Fruit fly (Drosophila melanogaster) whole organism, embryonic: ENCODE results near the gene Syx13.

Experiments used
- BEAF-32 ChIP-seq: fragments of 200-800 bp; sonication (Bioruptor generic); optimal IDR thresholded peaks from 3 replicates; lab custom pipeline; 2017; ENCODE audit warnings: missing biosample characterization, missing genetic modification characterization, mild to moderate bottlenecking, moderate library complexity, missing genetic modification reagents
- CG10147 ChIP-seq: fragments of 200-800 bp; sonication (Bioruptor generic); optimal IDR thresholded peaks from 2 replicates; lab custom pipeline; 2019; ENCODE audit warnings: missing biosample characterization, mild to moderate bottlenecking, missing genetic modification characterization, moderate library complexity
- CG10267 ChIP-seq: fragments of 200-800 bp; sonication (Bioruptor generic); optimal IDR thresholded peaks from 2 replicates; lab custom pipeline; 2018; ENCODE audit warnings: missing biosample characterization, mild to moderate bottlenecking, missing genetic modification characterization, moderate library complexity
- CG10979 ChIP-seq: fragments of 200-800 bp; sonication (Bioruptor generic); optimal IDR thresholded peaks from 2 replicates; lab custom pipeline; 2018; ENCODE audit warnings: missing biosample characterization, mild to moderate bottlenecking, missing genetic modification characterization, moderate library complexity
- CG13775 ChIP-seq: fragments of 200-800 bp; sonication (Bioruptor generic); optimal IDR thresholded peaks from 3 replicates; lab custom pipeline; 2017; ENCODE audit warnings: missing biosample characterization, mild to moderate bottlenecking, missing genetic modification characterization
- CG14050 ChIP-seq: fragments of 200-800 bp; sonication (Bioruptor generic); IDR thresholded peaks from 3 replicates; pipeline ENCODE4 v1.3.6; 2022; ENCODE audit warnings: missing biosample characterization, missing genetic modification characterization
- CG14441 ChIP-seq: fragments of 200-800 bp; sonication (Bioruptor generic); IDR thresholded peaks from 2 replicates; pipeline ENCODE4 v1.3.6; 2022; ENCODE audit warnings: missing biosample characterization, missing genetic modification characterization
- CG15269 ChIP-seq: fragments of 200-800 bp; sonication (Bioruptor generic); optimal IDR thresholded peaks from 2 replicates; lab custom pipeline; 2018; ENCODE audit warnings: missing biosample characterization, mild to moderate bottlenecking, missing genetic modification characterization, moderate library complexity
- CG15479 ChIP-seq: fragments of 200-800 bp; sonication (Bioruptor generic); optimal IDR thresholded peaks from 3 replicates; lab custom pipeline; 2019; ENCODE audit warnings: missing biosample characterization, mild to moderate bottlenecking, missing genetic modification characterization, moderate library complexity
- CG17186 ChIP-seq: fragments of 200-800 bp; sonication (Bioruptor generic); optimal IDR thresholded peaks from 3 replicates; lab custom pipeline; 2017; ENCODE audit warnings: missing biosample characterization, missing genetic modification reagents, missing genetic modification characterization
- CG17829 ChIP-seq: fragments of 200-800 bp; optimal IDR thresholded peaks from 2 replicates; lab custom pipeline; 2019; ENCODE audit warnings: missing biosample characterization, mild to moderate bottlenecking, missing genetic modification characterization, moderate library complexity
- CG18262 ChIP-seq: fragments of 200-800 bp; optimal IDR thresholded peaks from 3 replicates; lab custom pipeline; 2019; ENCODE audit warnings: missing biosample characterization, mild to moderate bottlenecking, missing genetic modification characterization, moderate library complexity
- CG30020 ChIP-seq: fragments of 200-800 bp; optimal IDR thresholded peaks from 2 replicates; lab custom pipeline; 2019; ENCODE audit warnings: missing biosample characterization, mild to moderate bottlenecking, missing genetic modification characterization, moderate library complexity
- CG31441 ChIP-seq: fragments of 200-800 bp; sonication (Bioruptor generic); IDR thresholded peaks from 2 replicates; pipeline ENCODE4 v1.3.6; 2022; ENCODE audit warnings: missing biosample characterization, missing genetic modification characterization
- CG34376 ChIP-seq: fragments of 200-800 bp; sonication (Bioruptor generic); optimal IDR thresholded peaks from 2 replicates; lab custom pipeline; 2018; ENCODE audit warnings: missing biosample characterization, mild to moderate bottlenecking, missing genetic modification characterization
- CG5953 ChIP-seq: fragments of 200-800 bp; sonication (Bioruptor generic); IDR thresholded peaks from 2 replicates; pipeline ENCODE4 v1.3.6; 2022; ENCODE audit warnings: missing biosample characterization, missing genetic modification characterization
- CG6272 ChIP-seq: fragments of 200-800 bp; sonication (Bioruptor generic); IDR thresholded peaks from 2 replicates; pipeline ENCODE4 v1.3.6; 2022; ENCODE audit warnings: missing biosample characterization, missing genetic modification characterization
- CG7987 ChIP-seq: fragments of 200-800 bp; sonication (Bioruptor generic); optimal IDR thresholded peaks from 2 replicates; lab custom pipeline; 2018; ENCODE audit warnings: missing biosample characterization, mild to moderate bottlenecking, missing genetic modification characterization, moderate library complexity
- CG8478 ChIP-seq: fragments of >200 bp; optimal IDR thresholded peaks from 2 replicates; lab custom pipeline; 2018
- CoRest ChIP-seq: fragments of 200-800 bp; sonication (Bioruptor generic); optimal IDR thresholded peaks from 3 replicates; lab custom pipeline; 2018; ENCODE audit warnings: missing biosample characterization, mild to moderate bottlenecking, missing genetic modification characterization, moderate library complexity
- Dek ChIP-seq: fragments of 200-800 bp; sonication (Bioruptor generic); optimal IDR thresholded peaks from 3 replicates; lab custom pipeline; 2019; ENCODE audit warnings: missing biosample characterization, mild to moderate bottlenecking, missing genetic modification characterization, moderate library complexity
- Dref ChIP-seq: fragments of 200-800 bp; sonication (Bioruptor generic); IDR thresholded peaks from 2 replicates; pipeline ENCODE4 v1.3.6; 2022; ENCODE audit warnings: missing biosample characterization, missing genetic modification characterization
- E2f1 ChIP-seq: fragments of 200-800 bp; sonication (Bioruptor generic); IDR thresholded peaks from 2 replicates; pipeline ENCODE4 v1.3.6; 2022; ENCODE audit warnings: missing biosample characterization, missing genetic modification characterization
- Eip74EF ChIP-seq, 2 experiments: fragments of 200-800 bp in 1 of 2; fragments of >200 bp in 1 of 2; sonication (Bioruptor generic) in 1 of 2; optimal IDR thresholded peaks; 2 replicates each; lab custom pipeline; 2017 to 2019; ENCODE audit warnings: missing biosample characterization in 2 of 2, missing genetic modification characterization in 2 of 2, mild to moderate bottlenecking in 1 of 2, moderate library complexity in 1 of 2
- Meics ChIP-seq: fragments of 200-800 bp; sonication (Bioruptor generic); optimal IDR thresholded peaks from 2 replicates; lab custom pipeline; 2017; ENCODE audit warnings: missing biosample characterization, mild to moderate bottlenecking, missing genetic modification characterization
- NfI ChIP-seq: fragments of 200-800 bp; sonication (Bioruptor generic); optimal IDR thresholded peaks from 3 replicates; lab custom pipeline; 2018; ENCODE audit warnings: missing biosample characterization, mild to moderate bottlenecking, missing genetic modification characterization, moderate library complexity
- Opbp ChIP-seq: fragments of 200-800 bp; sonication (Bioruptor generic); IDR thresholded peaks from 3 replicates; pipeline ENCODE4 v1.3.6; 2022; ENCODE audit warnings: missing biosample characterization, missing genetic modification characterization; ENCODE audit not compliant: partially characterized antibody
- Rfx ChIP-seq: fragments of 200-800 bp; sonication (Bioruptor generic); IDR thresholded peaks from 2 replicates; pipeline ENCODE4 v1.3.6; 2022; ENCODE audit warnings: missing biosample characterization, missing genetic modification characterization
- Six4 ChIP-seq: fragments of 200-800 bp; sonication (Bioruptor generic); optimal IDR thresholded peaks from 2 replicates; lab custom pipeline; 2016; ENCODE audit warnings: missing biosample characterization, missing genetic modification characterization
- Sox102F ChIP-seq: fragments of 200-800 bp; sonication (Bioruptor generic); optimal IDR thresholded peaks from 2 replicates; lab custom pipeline; 2018; ENCODE audit warnings: missing biosample characterization, mild to moderate bottlenecking, missing genetic modification characterization, moderate library complexity
- amos ChIP-seq: fragments of 200-800 bp; sonication (Bioruptor generic); IDR thresholded peaks from 2 replicates; pipeline ENCODE4 v1.3.6; 2022; ENCODE audit warnings: missing biosample characterization, missing genetic modification characterization; ENCODE audit not compliant: partially characterized antibody
- ash1 ChIP-seq: fragments of 200-800 bp; sonication (Bioruptor generic); optimal IDR thresholded peaks from 2 replicates; lab custom pipeline; 2018; ENCODE audit warnings: missing biosample characterization, mild to moderate bottlenecking, missing genetic modification characterization
- chinmo ChIP-seq: fragments of 200-800 bp; sonication (Bioruptor generic); IDR thresholded peaks from 4 replicates; pipeline ENCODE4 v1.3.6; 2022; ENCODE audit warnings: missing biosample characterization, missing genetic modification characterization; ENCODE audit not compliant: partially characterized antibody
- chm ChIP-seq: fragments of 200-800 bp; sonication (Bioruptor generic); IDR thresholded peaks from 2 replicates; pipeline ENCODE4 v1.3.6; 2022; ENCODE audit warnings: missing biosample characterization, missing genetic modification characterization
- croc ChIP-seq: fragments of 200-800 bp; sonication (Bioruptor generic); conservative IDR thresholded peaks from 3 replicates; pipeline ENCODE4 v1.3.6; 2022; ENCODE audit warnings: missing biosample characterization, missing genetic modification characterization
- da ChIP-seq: fragments of 200-800 bp; sonication (Bioruptor generic); optimal IDR thresholded peaks from 2 replicates; lab custom pipeline; 2016; ENCODE audit warnings: missing biosample characterization, missing genetic modification characterization
- gro ChIP-seq: fragments of 200-800 bp; sonication (Bioruptor generic); optimal IDR thresholded peaks from 2 replicates; lab custom pipeline; 2016; ENCODE audit warnings: missing biosample characterization, missing genetic modification characterization
- inv ChIP-seq: fragments of 200-800 bp; sonication (Bioruptor generic); IDR thresholded peaks from 2 replicates; pipeline ENCODE4 v1.3.6; 2022; ENCODE audit warnings: missing biosample characterization, missing genetic modification characterization; ENCODE audit not compliant: partially characterized antibody
- kni ChIP-seq: fragments of 200-800 bp; sonication (Bioruptor generic); optimal IDR thresholded peaks from 3 replicates; lab custom pipeline; 2017; ENCODE audit warnings: mild to moderate bottlenecking, missing biosample characterization, missing genetic modification reagents, missing genetic modification characterization
- knrl ChIP-seq: fragments of 200-800 bp; sonication (Bioruptor generic); IDR thresholded peaks from 3 replicates; pipeline ENCODE4 v1.3.6; 2022; ENCODE audit warnings: missing biosample characterization, missing genetic modification characterization; ENCODE audit not compliant: partially characterized antibody
- lbe ChIP-seq: fragments of 200-800 bp; sonication (Bioruptor generic); optimal IDR thresholded peaks from 2 replicates; lab custom pipeline; 2016; ENCODE audit warnings: missing biosample characterization, mild to moderate bottlenecking, missing genetic modification characterization
- nerfin-1 ChIP-seq: fragments of 200-800 bp; sonication (Bioruptor generic); optimal IDR thresholded peaks from 3 replicates; lab custom pipeline; 2019; ENCODE audit warnings: missing biosample characterization, mild to moderate bottlenecking, missing genetic modification characterization, moderate library complexity
- pros ChIP-seq: fragments of 200-800 bp; sonication (Bioruptor generic); optimal IDR thresholded peaks from 3 replicates; lab custom pipeline; 2019; ENCODE audit warnings: missing biosample characterization, mild to moderate bottlenecking, missing genetic modification characterization, moderate library complexity
- slbo ChIP-seq: fragments of 200-800 bp; sonication (Bioruptor generic); IDR thresholded peaks from 2 replicates; pipeline ENCODE4 v1.3.6; 2022; ENCODE audit warnings: missing biosample characterization, missing genetic modification characterization
- sna ChIP-seq: fragments of 200-800 bp; sonication (Bioruptor generic); IDR thresholded peaks from 2 replicates; pipeline ENCODE4 v1.3.6; 2022; ENCODE audit warnings: missing biosample characterization, missing genetic modification characterization; ENCODE audit not compliant: partially characterized antibody
- ssp ChIP-seq: fragments of 200-800 bp; sonication (Bioruptor generic); IDR thresholded peaks from 2 replicates; pipeline ENCODE4 v1.3.6; 2022; ENCODE audit warnings: missing biosample characterization, missing genetic modification characterization
- tna ChIP-seq: fragments of 200-800 bp; sonication (Bioruptor generic); IDR thresholded peaks from 2 replicates; pipeline ENCODE4 v1.3.6; 2022; ENCODE audit warnings: missing biosample characterization, missing genetic modification characterization; ENCODE audit not compliant: partially characterized antibody
- vnd ChIP-seq: fragments of 200-800 bp; sonication (Bioruptor generic); IDR thresholded peaks from 3 replicates; pipeline ENCODE4 v1.3.6; 2022; ENCODE audit warnings: missing biosample characterization, missing genetic modification characterization; ENCODE audit not compliant: partially characterized antibody

Gene Syx13

dm6 chr3L:13044335-13044814, at the start of gene Syx13:
Gene Syx13, plus strand, starts transcription at chr3L:13044434.
- TF ChIP-seq CG5953 (GFP tag; lab: Robert Waterston, UW) (no peak), CG6272 (0 out of 2 replicates have a peak, but pooled peaks have one; percentile 18), knrl (GFP tag; lab: Robert Waterston, UW) (peak; percentile 78), Rfx (GFP tag; lab: Robert Waterston, UW) (0 out of 2 replicates have a peak, but pooled peaks have one; percentile 50), CG34376 (GFP tag; lab: Kevin White, UChicago) (peak; percentile 75), CG15479 (peak; percentile 31), ash1 (no peak), BEAF-32 (GFP tag; lab: Kevin White, UChicago) (peak; percentile 84), inv (peak; percentile 73), lbe (no peak), CG14050 (GFP tag; lab: Robert Waterston, UW) (no peak), CG13775 (GFP tag; lab: Kevin White, UChicago) (peak; percentile 13), chinmo (GFP tag; lab: Robert Waterston, UW) (peak; percentile 99), CG10147 (peak; percentile 55), tna (GFP tag; lab: Robert Waterston, UW) (peak; percentile 72), CG10267 (peak; percentile 41), nerfin-1 (tag; lab: Kevin White, UChicago) (peak; percentile 66), kni (GFP tag; lab: Kevin White, UChicago) (peak; percentile 62), Dref (GFP tag; lab: Robert Waterston, UW) (peak; percentile 94), CG17186 (GFP tag; lab: Kevin White, UChicago) (peak; percentile 65), Opbp (GFP tag; lab: Robert Waterston, UW) (peak; percentile 84), CG7987 (GFP tag; lab: Kevin White, UChicago) (peak; percentile 11), Sox102F (no peak), amos (GFP tag; lab: Robert Waterston, UW) (peak; percentile 79), da (no peak), CG8478 (peak; percentile 86), croc (GFP tag; lab: Robert Waterston, UW) (no peak), CG14441 (GFP tag; lab: Robert Waterston, UW) (peak; percentile 8; the same call in 1 of the 2 replicates), CG30020 (tag; lab: Kevin White, UChicago) (peak; percentile 23), CoRest (tag; lab: Kevin White, UChicago) (peak; percentile 32), Eip74EF (GFP tag; optimal IDR thresholded peaks at IDR 0.05; lab: Kevin White, UChicago) (peak in 1 of 2 experiments; percentile 57), chm (GFP tag; lab: Robert Waterston, UW) (0 out of 2 replicates have a peak, but pooled peaks have one; percentile 41), CG15269 (no peak), CG31441 (GFP tag; lab: Robert Waterston, UW) (no peak), Six4 (no peak), vnd (GFP tag; lab: Robert Waterston, UW) (peak; percentile 64), CG17829 (tag; lab: Kevin White, UChicago) (peak; percentile 19), Dek (tag; lab: Kevin White, UChicago) (peak; percentile 3), ssp (0 out of 2 replicates have a peak, but pooled peaks have one; percentile 19), gro (GFP tag; lab: Kevin White, UChicago) (peak; percentile 29), CG18262 (tag; lab: Kevin White, UChicago) (peak; percentile 25), Meics (GFP tag; lab: Kevin White, UChicago) (no peak), E2f1 (GFP tag; lab: Robert Waterston, UW) (peak; percentile 93), sna (GFP tag; lab: Robert Waterston, UW) (peak; percentile 78), CG10979 (tag; lab: Kevin White, UChicago) (peak; percentile 11), pros (GFP tag; lab: Kevin White, UChicago) (peak; percentile 34), slbo (0 out of 2 replicates have a peak, but pooled peaks have one; percentile 23), NfI (GFP tag; lab: Kevin White, UChicago) (no peak)
